Fruit fly (Drosophila melanogaster) whole organism: ENCODE measurements around the gene CecA1.

ENCODE experiments used
- psq ChIP-seq: fragments of >200 bp; optimal IDR thresholded peaks from 2 replicates; lab custom pipeline; 2017
- usp ChIP-seq: fragments of >200 bp; optimal IDR thresholded peaks from 2 replicates; lab custom pipeline; 2017; ENCODE audit warnings: missing biosample characterization, missing genetic modification characterization, mixed read lengths

- TF ChIP-seq usp (GFP tag; lab: Kevin White, UChicago), result no peak
- TF ChIP-seq psq (lab: Kevin White, UChicago), result no peak
Observed at dm6 chr3R:30222236-30222635, 11.6 kb downstream of the CecA1 start.
